Fruit fly (Drosophila melanogaster) whole organism, pupa: ENCODE data around the gene CG32271.

Source experiments
- CG10348 ChIP-seq: fragments of 200-800 bp; sonication (Bioruptor generic); IDR thresholded peaks from 2 replicates; pipeline ENCODE4 v1.3.6; 2022; ENCODE audit warnings: missing biosample characterization, missing genetic modification characterization
- CG13204 ChIP-seq: fragments of 200-800 bp; sonication (Bioruptor generic); optimal IDR thresholded peaks from 2 replicates; lab custom pipeline; 2018; ENCODE audit warnings: missing biosample characterization, mild to moderate bottlenecking, missing genetic modification characterization, moderate library complexity
- CG14655 ChIP-seq: fragments of 200-800 bp; sonication (Bioruptor generic); optimal IDR thresholded peaks from 3 replicates; lab custom pipeline; 2017; ENCODE audit warnings: mild to moderate bottlenecking, missing biosample characterization, missing genetic modification reagents, missing genetic modification characterization
- CG15710 ChIP-seq: fragments of 200-800 bp; sonication (Bioruptor generic); optimal IDR thresholded peaks from 2 replicates; lab custom pipeline; 2018; ENCODE audit warnings: missing biosample characterization, mild to moderate bottlenecking, missing genetic modification characterization, moderate library complexity
- CG32121 ChIP-seq: fragments of 200-800 bp; sonication (Bioruptor generic); IDR thresholded peaks from 2 replicates; pipeline ENCODE4 v1.3.6; 2022; ENCODE audit warnings: missing biosample characterization, missing genetic modification characterization
- CG34367 ChIP-seq: fragments of 200-800 bp; sonication (Bioruptor generic); optimal IDR thresholded peaks from 2 replicates; lab custom pipeline; 2018; ENCODE audit warnings: missing biosample characterization, mild to moderate bottlenecking, missing genetic modification characterization
- CG4496 ChIP-seq: fragments of 200-800 bp; sonication (Bioruptor generic); IDR thresholded peaks from 3 replicates; pipeline ENCODE4 v1.3.6; 2022; ENCODE audit warnings: missing biosample characterization, missing genetic modification characterization
- CG8301 ChIP-seq: fragments of 200-800 bp; sonication (Bioruptor generic); optimal IDR thresholded peaks from 2 replicates; lab custom pipeline; 2018; ENCODE audit warnings: missing biosample characterization, mild to moderate bottlenecking, missing genetic modification characterization
- CG9948 ChIP-seq: fragments of 200-800 bp; sonication (Bioruptor generic); optimal IDR thresholded peaks from 2 replicates; lab custom pipeline; 2018; ENCODE audit warnings: missing biosample characterization, mild to moderate bottlenecking, missing genetic modification characterization, moderate library complexity
- Ets98B ChIP-seq: fragments of 200-800 bp; sonication (Bioruptor generic); IDR thresholded peaks from 2 replicates; pipeline ENCODE4 v1.3.6; 2022; ENCODE audit warnings: missing biosample characterization, missing genetic modification characterization
- Pif1A ChIP-seq: fragments of 200-800 bp; sonication (Bioruptor generic); optimal IDR thresholded peaks from 3 replicates; lab custom pipeline; 2016; ENCODE audit warnings: missing biosample characterization, missing genetic modification characterization
- Snoo ChIP-seq: fragments of 200-800 bp; sonication (Bioruptor generic); optimal IDR thresholded peaks from 3 replicates; lab custom pipeline; 2017; ENCODE audit warnings: missing biosample characterization, mild to moderate bottlenecking, missing genetic modification characterization, inconsistent platforms
- gl ChIP-seq: fragments of 200-800 bp; sonication (Bioruptor generic); optimal IDR thresholded peaks from 2 replicates; lab custom pipeline; 2018; ENCODE audit warnings: missing biosample characterization, mild to moderate bottlenecking, missing genetic modification characterization
- rn ChIP-seq: fragments of 200-800 bp; sonication (Bioruptor generic); IDR thresholded peaks from 2 replicates; pipeline ENCODE4 v1.3.6; 2022; ENCODE audit warnings: missing biosample characterization, missing genetic modification characterization

- TF ChIP-seq CG8301 (tag; lab: Kevin White, UChicago), result peak; percentile 9
- TF ChIP-seq Ets98B, result no peak
- TF ChIP-seq Pif1A, result no peak
- TF ChIP-seq CG4496 (GFP tag; lab: Robert Waterston, UW), result no peak
- no peak for TF ChIP-seq CG10348 (GFP tag; lab: Robert Waterston, UW)
- no peak for TF ChIP-seq CG14655 (GFP tag; lab: Kevin White, UChicago)
- TF ChIP-seq CG32121 (GFP tag; lab: Robert Waterston, UW), result 0 out of 2 replicates have a peak, but pooled peaks have one; percentile 10
- TF ChIP-seq gl, result no peak
- no peak for TF ChIP-seq rn (GFP tag; lab: Robert Waterston, UW)
- TF ChIP-seq CG34367 (tag; lab: Kevin White, UChicago), result no peak
- TF ChIP-seq CG13204 (GFP tag; lab: Kevin White, UChicago), result no peak
- TF ChIP-seq CG9948 (tag; lab: Kevin White, UChicago), result peak; percentile 0
- TF ChIP-seq Snoo (tag; lab: Kevin White, UChicago), result no peak
- TF ChIP-seq CG15710, result no peak
These were observed 48.9 kb upstream of the CG32271 start for dm6 chr3L:3251659-3252490.
